Worm (Caenorhabditis elegans): ENCODE results near the gene C46F11.5.

DNA sequence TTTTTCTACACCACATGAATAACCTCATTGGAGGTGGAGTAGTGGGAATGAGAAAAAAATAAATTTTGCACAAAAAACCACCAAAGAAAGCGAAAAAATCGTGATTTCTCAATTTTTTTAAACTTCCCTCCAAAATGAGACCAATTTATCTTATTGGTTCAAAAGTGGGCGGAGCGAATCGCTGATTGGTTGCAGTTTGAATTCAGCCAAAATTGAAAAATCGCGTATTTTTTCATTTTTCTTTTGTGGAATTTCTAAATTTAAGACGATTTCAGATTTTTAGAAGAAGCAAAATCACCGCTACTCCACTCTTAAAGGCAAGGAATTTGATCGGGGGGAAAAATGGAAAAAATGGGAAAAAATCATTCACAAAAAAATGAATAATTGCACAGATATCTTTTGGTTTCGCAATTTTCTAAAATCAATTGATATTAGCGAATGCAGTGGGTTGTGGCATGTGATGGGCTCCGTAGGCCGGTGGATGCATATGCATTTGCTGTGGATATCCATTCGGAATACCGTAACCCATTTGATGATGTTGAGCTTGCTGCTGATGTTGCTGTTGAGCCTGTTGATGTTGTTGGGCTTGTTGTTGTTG lies 44.4 kb downstream of the C46F11.5 start:
- no peak for TF ChIP-seq tra-4 (tag; optimal IDR thresholded peaks at IDR 0.05)
- no peak for TF ChIP-seq hmbx-1 (tag; optimal IDR thresholded peaks at IDR 0.05)
- TF ChIP-seq pes-1 (GFP tag; IDR thresholded peaks at IDR 0.05), result no peak
- TF ChIP-seq ama-1 (optimal IDR thresholded peaks at IDR 0.05), result no peak
- no peak for TF ChIP-seq F13C5.2 (tag; optimal IDR thresholded peaks at IDR 0.05)
- no peak for TF ChIP-seq sea-1 (GFP tag; conservative IDR thresholded peaks at IDR 0.05)
- TF ChIP-seq scrt-1 (GFP tag; IDR thresholded peaks at IDR 0.05), result no peak
